Fruit fly (Drosophila melanogaster) whole organism, adult: ENCODE data around the gene CG32267.

Experiments
- CG11617 ChIP-seq: fragments of 200-800 bp; sonication (Bioruptor generic); optimal IDR thresholded peaks from 2 replicates; lab custom pipeline; 2017; ENCODE audit warnings: mild to moderate bottlenecking, missing biosample characterization, missing genetic modification reagents, missing genetic modification characterization
- CG14711 ChIP-seq: fragments of 200-800 bp; sonication (Bioruptor generic); optimal IDR thresholded peaks from 2 replicates; lab custom pipeline; 2018; ENCODE audit warnings: missing biosample characterization, mild to moderate bottlenecking, missing genetic modification characterization, moderate library complexity
- CG1620 ChIP-seq: fragments of 200-800 bp; sonication (Bioruptor generic); optimal IDR thresholded peaks from 2 replicates; lab custom pipeline; 2016; ENCODE audit warnings: missing biosample characterization, missing genetic modification characterization
- CG33017 ChIP-seq: fragments of 200-800 bp; sonication (Bioruptor generic); optimal IDR thresholded peaks from 2 replicates; lab custom pipeline; 2018; ENCODE audit warnings: missing biosample characterization, mild to moderate bottlenecking, missing genetic modification characterization, moderate library complexity
- CG7101 ChIP-seq: fragments of 200-800 bp; sonication (Bioruptor generic); optimal IDR thresholded peaks from 2 replicates; lab custom pipeline; 2018; ENCODE audit warnings: missing biosample characterization, mild to moderate bottlenecking, missing genetic modification characterization, moderate library complexity
- cic ChIP-seq: fragments of 200-800 bp; sonication (Bioruptor generic); optimal IDR thresholded peaks from 2 replicates; lab custom pipeline; 2017; ENCODE audit warnings: missing biosample characterization, mild to moderate bottlenecking, missing genetic modification characterization, moderate library complexity

DNA sequence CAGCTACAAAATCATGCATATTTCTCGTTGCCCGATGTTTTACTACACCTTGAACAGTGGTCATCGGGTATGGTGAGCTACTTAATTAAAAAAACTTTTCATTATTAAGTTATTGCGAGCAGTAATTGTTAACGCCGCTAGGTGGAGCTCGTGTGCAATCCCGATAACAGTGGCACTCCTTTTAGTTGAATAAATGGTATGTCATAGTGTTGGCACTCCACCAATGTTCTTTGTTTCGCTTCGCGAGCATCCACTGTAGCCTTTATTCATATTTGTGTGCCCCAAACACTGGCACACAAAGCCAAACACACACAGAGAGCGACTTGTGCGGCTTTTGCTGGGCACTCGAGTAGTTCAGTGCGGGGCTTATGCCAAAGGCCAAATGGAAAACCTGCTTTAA is 46.0 kb upstream of the CG32267 start:
- TF ChIP-seq CG7101 (peak; percentile 67), cic (GFP tag; lab: Kevin White, UChicago) (no peak), CG33017 (tag; lab: Kevin White, UChicago) (peak; percentile 70), CG14711 (tag; lab: Kevin White, UChicago) (peak; percentile 68), CG11617 (GFP tag; lab: Kevin White, UChicago) (peak; percentile 3), CG1620 (no peak)
